Worm (Caenorhabditis elegans) whole organism, L3 larva: ENCODE data around the gene srx-56.

Source experiments
- ama-1 ChIP-seq: fragments of 150-350 bp; optimal IDR thresholded peaks from 2 replicates; lab custom pipeline; 2018
- ceh-28 ChIP-seq: fragments of 150-350 bp; optimal IDR thresholded peaks from 2 replicates; lab custom pipeline; 2014; ENCODE audit warnings: missing biosample characterization, missing genetic modification reagents, missing genetic modification characterization
- daf-12 ChIP-seq: fragments of 150-350 bp; optimal IDR thresholded peaks from 2 replicates; lab custom pipeline; 2014; ENCODE audit warnings: missing biosample characterization, missing genetic modification reagents, missing genetic modification characterization
- elt-3 ChIP-seq, 3 experiments: fragments of 150-350 bp in 1 of 3; sonication (generic microtip) in 2 of 3; optimal IDR thresholded peaks; 2 replicates in 2 of 3; 4 replicates in 1 of 3; lab custom pipeline; 2014 to 2017; ENCODE audit warnings: missing biosample characterization in 3 of 3, missing genetic modification characterization in 3 of 3
- fos-1 ChIP-seq: fragments of 150-350 bp; optimal IDR thresholded peaks from 2 replicates; lab custom pipeline; 2014; ENCODE audit warnings: missing biosample characterization, missing genetic modification characterization
- lin-39 ChIP-seq: fragments of 150-350 bp; optimal IDR thresholded peaks from 2 replicates; lab custom pipeline; 2018; ENCODE audit warnings: missing biosample characterization, missing genetic modification reagents, missing genetic modification characterization
- nfya-1 ChIP-seq: sonication (generic microtip); optimal IDR thresholded peaks from 2 replicates; lab custom pipeline; 2017; ENCODE audit warnings: missing genetic modification characterization, mild to moderate bottlenecking, missing compliant biosample characterization, antibody characterized with exemption, moderate library complexity; ENCODE audit not compliant: insufficient read depth
- pha-4 ChIP-seq: fragments of 150-350 bp; optimal IDR thresholded peaks from 2 replicates; lab custom pipeline; 2014; ENCODE audit warnings: missing biosample characterization, missing genetic modification reagents, missing genetic modification characterization
- snpc-4 ChIP-seq: fragments of 150-350 bp; optimal IDR thresholded peaks from 2 replicates; lab custom pipeline; 2014; ENCODE audit warnings: missing biosample characterization, missing genetic modification characterization
- unc-39 ChIP-seq: sonication (generic microtip); optimal IDR thresholded peaks from 4 replicates; lab custom pipeline; 2017; ENCODE audit warnings: missing biosample characterization, missing genetic modification characterization

DNA sequence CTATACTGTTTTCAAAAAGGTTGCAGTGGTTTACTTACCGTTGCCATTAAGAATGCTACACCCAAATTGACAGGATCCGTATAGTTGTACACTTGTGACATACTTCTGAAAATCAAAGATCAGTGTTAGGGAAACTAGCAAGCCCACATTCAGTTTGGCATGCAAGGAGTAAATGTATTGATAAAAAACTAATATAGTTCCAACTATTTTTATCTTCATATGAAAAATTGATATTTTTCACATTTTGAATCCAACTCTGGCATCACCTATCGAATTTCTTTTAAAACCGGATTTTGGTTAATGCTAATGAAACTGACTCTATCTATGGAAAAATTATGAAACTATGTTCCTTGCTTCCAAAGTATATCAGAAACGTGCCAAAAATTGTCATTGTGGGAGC is 48.9 kb upstream of the srx-56 start, which contains the start of gene srx-92:
- TF ChIP-seq ama-1 (lab: Kevin White, UChicago) (no peak), unc-39 (tag; lab: Kevin White, UChicago) (no peak), daf-12 (no peak), snpc-4 (tag; lab: Kevin White, UChicago) (no peak), fos-1 (tag; lab: Kevin White, UChicago) (no peak), elt-3 (tag; optimal IDR thresholded peaks at IDR 0.05; lab: Kevin White, UChicago) (no peak), nfya-1 (tag; lab: Kevin White, UChicago) (no peak), ceh-28 (no peak), lin-39 (no peak), pha-4 (tag; lab: Kevin White, UChicago) (no peak)
